Worm (Caenorhabditis elegans) whole organism, early embryonic: ENCODE measurements around the gene flp-4.

Source experiments
- F13C5.2 ChIP-seq: sonication (generic microtip); optimal IDR thresholded peaks from 2 replicates; lab custom pipeline; 2017; ENCODE audit warnings: mild to moderate bottlenecking, missing genetic modification characterization, inconsistent platforms, missing compliant biosample characterization
- ceh-13 ChIP-seq: fragments of 200-800 bp; sonication (Bioruptor generic); optimal IDR thresholded peaks from 2 replicates; lab custom pipeline; 2018; ENCODE audit warnings: mild to moderate bottlenecking, missing genetic modification characterization, missing compliant biosample characterization
- flt-1 ChIP-seq: fragments of 200-800 bp; sonication (Bioruptor generic); IDR thresholded peaks from 2 replicates; pipeline ENCODE4 v1.3.6; 2022; ENCODE audit warnings: missing genetic modification characterization, missing compliant biosample characterization

ce11 chrII:10098428-10098827, 49.8 kb downstream of the flp-4 start:
- TF ChIP-seq F13C5.2 (no peak), flt-1 (GFP tag; lab: Robert Waterston, UW) (no peak), ceh-13 (GFP tag; lab: Kevin White, UChicago) (no peak)
